Worm (Caenorhabditis elegans) whole organism, L4/young adult: Measurements from ENCODE around the gene lgc-35.

Experiments
- W03F9.2 ChIP-seq: fragments of 150-350 bp; optimal IDR thresholded peaks from 2 replicates; lab custom pipeline; 2014; ENCODE audit warnings: missing biosample characterization, missing genetic modification characterization
- him-1 ChIP-seq: sonication (generic microtip); optimal IDR thresholded peaks from 2 replicates; lab custom pipeline; 2016; ENCODE audit warnings: missing genotype, missing genetic modification reagents, missing genetic modification characterization, missing compliant biosample characterization

ce11 chrII:12826752-12827151 is 13.2 kb downstream of the lgc-35 start, which contains the start of gene Y46G5A.38:
- no peak for TF ChIP-seq him-1 (tag; lab: Kevin White, UChicago)
- no peak for TF ChIP-seq W03F9.2 (tag; lab: Kevin White, UChicago)
